Fruit fly (Drosophila melanogaster): Measurements from ENCODE around the gene CG42359.

The CG42359 gene

dm6 chr3R:19156670-19157402 is 5.3 kb downstream of the CG42359 start, which contains the start of gene nanos (continued):
- TF ChIP-seq D19A (tag; optimal IDR thresholded peaks at IDR 0.05) (no peak), zen (tag; optimal IDR thresholded peaks at IDR 0.05) (peak; percentile 27), CG1529 (GFP tag; optimal IDR thresholded peaks at IDR 0.05) (peak; percentile 35), CG33213 (GFP tag; optimal IDR thresholded peaks at IDR 0.05) (peak; percentile 69), Dref (GFP tag; IDR thresholded peaks at IDR 0.05) (peak; percentile 77), CG16863 (GFP tag; optimal IDR thresholded peaks at IDR 0.05) (peak; percentile 28), ind (GFP tag; optimal IDR thresholded peaks at IDR 0.05) (peak; percentile 64), CG34422 (GFP tag; IDR thresholded peaks at IDR 0.05) (peak; percentile 84), sna (GFP tag; IDR thresholded peaks at IDR 0.05; ENCODE audit: partially characterized antibody) (peak; percentile 98), CG9876 (GFP tag; optimal IDR thresholded peaks at IDR 0.05) (peak; percentile 58), maf-S (GFP tag; optimal IDR thresholded peaks at IDR 0.05) (peak; percentile 69), prd (optimal IDR thresholded peaks at IDR 0.05) (no peak), prd (GFP tag; IDR thresholded peaks at IDR 0.05) (peak; percentile 64), CG31388 (GFP tag; optimal IDR thresholded peaks at IDR 0.05) (no peak), Chrac-16 (GFP tag; optimal IDR thresholded peaks at IDR 0.05) (peak; percentile 45), esg (GFP tag; conservative IDR thresholded peaks at IDR 0.05) (no peak), Mrtf (GFP tag; IDR thresholded peaks at IDR 0.05) (peak; percentile 50; the same call in 2 of the 3 replicates), Hr51 (GFP tag; optimal IDR thresholded peaks at IDR 0.05) (peak; percentile 27 to 82), Oli (tag; optimal IDR thresholded peaks at IDR 0.05) (peak; percentile 13), zfh1 (GFP tag; IDR thresholded peaks at IDR 0.05) (peak; percentile 74), Pdp1 (GFP tag; optimal IDR thresholded peaks at IDR 0.05) (peak; percentile 57 to 99), CG9797 (GFP tag; optimal IDR thresholded peaks at IDR 0.05) (peak; percentile 58), CG12219 (GFP tag; optimal IDR thresholded peaks at IDR 0.05) (no peak), CG12769 (tag; optimal IDR thresholded peaks at IDR 0.05) (peak; percentile 57), CG32767 (GFP tag; IDR thresholded peaks at IDR 0.05) (no peak), tup (GFP tag; optimal IDR thresholded peaks at IDR 0.05) (peak; percentile 41), ranshi (GFP tag; IDR thresholded peaks at IDR 0.05) (peak; percentile 40; the same call in 1 of the 2 replicates), danr (GFP tag; IDR thresholded peaks at IDR 0.05) (peak; percentile 16; the same call in 1 of the 2 replicates), CG14014 (GFP tag; IDR thresholded peaks at IDR 0.05) (peak; percentile 49; the same call in 1 of the 2 replicates), wek (GFP tag; optimal IDR thresholded peaks at IDR 0.05) (peak; percentile 36), PHDP (tag; optimal IDR thresholded peaks at IDR 0.05) (peak; percentile 27), cwo (GFP tag; optimal IDR thresholded peaks at IDR 0.05) (peak; percentile 14), CG14710 (tag; optimal IDR thresholded peaks at IDR 0.05) (peak; percentile 79), dati (GFP tag; IDR thresholded peaks at IDR 0.05) (no peak), CG13894 (tag; optimal IDR thresholded peaks at IDR 0.05) (peak; percentile 56), Sox100B (GFP tag; optimal IDR thresholded peaks at IDR 0.05) (peak; percentile 20), ken (GFP tag; IDR thresholded peaks at IDR 0.05) (peak; percentile 73; the same call in 2 of the 3 replicates), CG16779 (GFP tag; IDR thresholded peaks at IDR 0.05) (peak; percentile 71), Hr39 (optimal IDR thresholded peaks at IDR 0.05) (no peak), bowl (GFP tag; IDR thresholded peaks at IDR 0.05) (no peak), CkIIα-i1 (GFP tag; IDR thresholded peaks at IDR 0.05) (no peak), CG7987 (GFP tag; optimal IDR thresholded peaks at IDR 0.05) (peak; percentile 67), CG17385 (GFP tag; optimal IDR thresholded peaks at IDR 0.05) (peak; percentile 34), lab (GFP tag; optimal IDR thresholded peaks at IDR 0.05) (peak; percentile 76), HLH3B (GFP tag; IDR thresholded peaks at IDR 0.05) (peak; percentile 49; the same call in 1 of the 2 replicates), sens (GFP tag) (peak; percentile 71), CG10147 (GFP tag; optimal IDR thresholded peaks at IDR 0.05) (peak; percentile 48), kay (GFP tag; optimal IDR thresholded peaks at IDR 0.05) (no peak), CG15269 (tag; optimal IDR thresholded peaks at IDR 0.05) (peak; percentile 24)
